Worm (Caenorhabditis elegans) whole organism, L2 larva: ENCODE measurements around the gene rsp-4.
"Not testable (repeated sequence)": the region's sequence is repeated elsewhere in the genome, so short reads cannot be mapped to it uniquely, and the experiment has no call there.

Experiments
- C34F6.9 ChIP-seq: fragments of 150-350 bp; optimal IDR thresholded peaks from 2 replicates; lab custom pipeline; 2014; ENCODE audit warnings: missing biosample characterization, missing genetic modification characterization
- F13H6.1 ChIP-seq: sonication (generic microtip); optimal IDR thresholded peaks from 2 replicates; lab custom pipeline; 2016; ENCODE audit warnings: missing genetic modification characterization, missing compliant biosample characterization
- R02D3.7 ChIP-seq: fragments of 150-350 bp; optimal IDR thresholded peaks from 2 replicates; lab custom pipeline; 2014; ENCODE audit warnings: missing biosample characterization, missing genetic modification characterization
- ZK546.5 ChIP-seq: sonication (generic microtip); optimal IDR thresholded peaks from 2 replicates; lab custom pipeline; 2017; ENCODE audit warnings: missing biosample characterization, missing genetic modification characterization
- alr-1 ChIP-seq: fragments of 150-350 bp; optimal IDR thresholded peaks from 2 replicates; lab custom pipeline; 2014; ENCODE audit warnings: missing biosample characterization, missing genetic modification characterization
- aly-2 ChIP-seq: fragments of 150-350 bp; optimal IDR thresholded peaks from 2 replicates; lab custom pipeline; 2014; ENCODE audit warnings: missing biosample characterization, missing genetic modification characterization
- ceh-16 ChIP-seq: fragments of 150-350 bp; optimal IDR thresholded peaks from 2 replicates; lab custom pipeline; 2014; ENCODE audit warnings: missing biosample characterization, missing genetic modification characterization
- ceh-82 ChIP-seq: fragments of 150-350 bp; optimal IDR thresholded peaks from 2 replicates; lab custom pipeline; 2014; ENCODE audit warnings: missing biosample characterization, missing genetic modification characterization
- crh-2 ChIP-seq: sonication (generic microtip); optimal IDR thresholded peaks from 2 replicates; lab custom pipeline; 2017; ENCODE audit warnings: missing biosample characterization, missing genetic modification characterization
- dmd-4 ChIP-seq: sonication (generic microtip); optimal IDR thresholded peaks from 2 replicates; lab custom pipeline; 2017; ENCODE audit warnings: missing biosample characterization, missing genetic modification characterization
- egl-27 ChIP-seq: sonication (generic microtip); optimal IDR thresholded peaks from 3 replicates; lab custom pipeline; 2017; ENCODE audit warnings: missing biosample characterization, missing genetic modification reagents, missing genetic modification characterization
- elt-3 ChIP-seq: sonication (generic microtip); optimal IDR thresholded peaks from 2 replicates; lab custom pipeline; 2017; ENCODE audit warnings: missing biosample characterization, missing genetic modification characterization
- gmeb-1 ChIP-seq: fragments of 150-350 bp; optimal IDR thresholded peaks from 2 replicates; lab custom pipeline; 2014; ENCODE audit warnings: missing biosample characterization, missing genetic modification characterization
- lin-11 ChIP-seq: fragments of 150-350 bp; sonication (generic microtip); optimal IDR thresholded peaks from 2 replicates; lab custom pipeline; 2014; ENCODE audit warnings: missing biosample characterization, missing genetic modification characterization, inconsistent platforms, mixed read lengths
- lin-13 ChIP-seq: fragments of 150-350 bp; optimal IDR thresholded peaks from 2 replicates; lab custom pipeline; 2014; ENCODE audit warnings: missing biosample characterization, missing genetic modification reagents, missing genetic modification characterization
- lin-39 ChIP-seq: fragments of 150-350 bp; optimal IDR thresholded peaks from 2 replicates; lab custom pipeline; 2014; ENCODE audit warnings: missing biosample characterization, missing genetic modification reagents, missing genetic modification characterization
- lsy-2 ChIP-seq, 2 experiments: fragments of 150-350 bp in 1 of 2; sonication (generic microtip) in 1 of 2; optimal IDR thresholded peaks; 2 replicates each; lab custom pipeline; 2014 to 2017; ENCODE audit warnings: missing biosample characterization in 2 of 2, missing genetic modification characterization in 2 of 2
- mab-5 ChIP-seq: fragments of 150-350 bp; optimal IDR thresholded peaks from 2 replicates; lab custom pipeline; 2014; ENCODE audit warnings: missing biosample characterization, missing genetic modification characterization
- nhr-10 ChIP-seq: sonication (generic microtip); optimal IDR thresholded peaks from 2 replicates; lab custom pipeline; 2017; ENCODE audit warnings: missing biosample characterization, missing genetic modification characterization
- nhr-129 ChIP-seq: fragments of 150-350 bp; optimal IDR thresholded peaks from 2 replicates; lab custom pipeline; 2014; ENCODE audit warnings: missing biosample characterization, missing genetic modification characterization
- nhr-21 ChIP-seq: fragments of 150-350 bp; optimal IDR thresholded peaks from 2 replicates; lab custom pipeline; 2014; ENCODE audit warnings: missing biosample characterization, missing genetic modification characterization
- nhr-237 ChIP-seq: fragments of 150-350 bp; optimal IDR thresholded peaks from 2 replicates; lab custom pipeline; 2014; ENCODE audit warnings: missing biosample characterization, missing genetic modification characterization
- nhr-25 ChIP-seq: fragments of 150-350 bp; sonication (generic microtip); optimal IDR thresholded peaks from 3 replicates; lab custom pipeline; 2014; ENCODE audit warnings: missing biosample characterization, missing genetic modification characterization
- nhr-6 ChIP-seq: fragments of 150-350 bp; optimal IDR thresholded peaks from 2 replicates; lab custom pipeline; 2014; ENCODE audit warnings: missing biosample characterization, missing genetic modification characterization
- nhr-77 ChIP-seq: fragments of 150-350 bp; optimal IDR thresholded peaks from 2 replicates; lab custom pipeline; 2014; ENCODE audit warnings: missing biosample characterization, missing genetic modification characterization
- sma-3 ChIP-seq: sonication (generic microtip); optimal IDR thresholded peaks from 2 replicates; lab custom pipeline; 2016; ENCODE audit warnings: missing genetic modification reagents, missing genetic modification characterization, missing compliant biosample characterization
- sma-9 ChIP-seq, 2 experiments: fragments of 150-350 bp in 1 of 2; sonication (generic microtip) in 1 of 2; optimal IDR thresholded peaks; 2 replicates each; lab custom pipeline; 2014 to 2016; ENCODE audit warnings: missing genetic modification characterization in 2 of 2, mild to moderate bottlenecking in 1 of 2, missing biosample characterization in 1 of 2, missing compliant biosample characterization in 1 of 2, missing genetic modification reagents in 1 of 2, moderate library complexity in 1 of 2
- snpc-4 ChIP-seq: fragments of 150-350 bp; optimal IDR thresholded peaks from 2 replicates; lab custom pipeline; 2014; ENCODE audit warnings: missing biosample characterization, missing genetic modification characterization
- unc-39 ChIP-seq: fragments of 150-350 bp; optimal IDR thresholded peaks from 2 replicates; lab custom pipeline; 2014; ENCODE audit warnings: missing biosample characterization, missing genetic modification characterization
- unc-55 ChIP-seq: fragments of 150-350 bp; sonication (generic microtip); optimal IDR thresholded peaks from 3 replicates; lab custom pipeline; 2014; ENCODE audit warnings: missing biosample characterization, missing genetic modification reagents, missing genetic modification characterization
- zag-1 ChIP-seq: fragments of 150-350 bp; optimal IDR thresholded peaks from 2 replicates; lab custom pipeline; 2014; ENCODE audit warnings: missing biosample characterization, missing genetic modification characterization
- ztf-1 ChIP-seq: fragments of 200-800 bp; sonication (Bioruptor generic); conservative IDR thresholded peaks from 2 replicates; pipeline ENCODE4 v1.3.6; 2022; ENCODE audit warnings: missing genetic modification characterization, missing compliant biosample characterization
- ztf-11 ChIP-seq: sonication (generic microtip); optimal IDR thresholded peaks from 2 replicates; lab custom pipeline; 2017; ENCODE audit warnings: missing biosample characterization, missing genetic modification characterization
- ztf-4 ChIP-seq: fragments of 150-350 bp; optimal IDR thresholded peaks from 2 replicates; lab custom pipeline; 2014; ENCODE audit warnings: missing biosample characterization, missing genetic modification characterization

rsp-4 gene

ce11 chrII:5346350-5346749 lies 42.3 kb downstream of the rsp-4 start:
- TF ChIP-seq F13H6.1 (peak; percentile 54), nhr-129 (tag; lab: Kevin White, UChicago) (peak; percentile 69), sma-3 (GFP tag; lab: Kevin White, UChicago) (peak; percentile 55), nhr-21 (tag; lab: Kevin White, UChicago) (peak; percentile 37), lsy-2 (tag; optimal IDR thresholded peaks at IDR 0.05; lab: Kevin White, UChicago) (peak; percentile 53 to 77), unc-55 (GFP tag; lab: Kevin White, UChicago) (peak; percentile 65), crh-2 (tag; lab: Kevin White, UChicago) (peak; percentile 50), lin-13 (GFP tag; lab: Kevin White, UChicago) (peak; percentile 82), gmeb-1 (peak; percentile 94), snpc-4 (tag; lab: Kevin White, UChicago) (peak; percentile 23), sma-9 (GFP tag; optimal IDR thresholded peaks at IDR 0.05; lab: Kevin White, UChicago) (peak; percentile 46), mab-5 (peak; percentile 27), nhr-25 (tag; lab: Kevin White, UChicago) (peak; percentile 31), C34F6.9 (tag; lab: Kevin White, UChicago) (peak; percentile 64)
- TF ChIP-seq sma-9 (tag; optimal IDR thresholded peaks at IDR 0.05; lab: Kevin White, UChicago) = not testable (repeated sequence)

- TF ChIP-seq lin-11 = no peak
- no peak for TF ChIP-seq nhr-129 (tag; lab: Kevin White, UChicago)
- no peak for TF ChIP-seq lin-39
- no peak for TF ChIP-seq ztf-1 (GFP tag; lab: Robert Waterston, UW)
Observed at ce11 chrII:5344775-5345174, 43.9 kb downstream of the rsp-4 start, which contains the start of gene F09E5.14. Gene F09E5.14 (minus strand): TSS chrII:5344875.

ce11 chrII:5342412-5342811 lies 46.2 kb downstream of the rsp-4 start:
- TF ChIP-seq sma-3 (GFP tag; lab: Kevin White, UChicago) = peak; percentile 11
- TF ChIP-seq C34F6.9 (tag; lab: Kevin White, UChicago) = peak; percentile 6
- no peak for TF ChIP-seq ztf-1 (GFP tag; lab: Robert Waterston, UW)
- TF ChIP-seq alr-1 (tag; lab: Kevin White, UChicago) = no peak
- TF ChIP-seq sma-9 (GFP tag; optimal IDR thresholded peaks at IDR 0.05; lab: Kevin White, UChicago) = peak; percentile 22
- no peak for TF ChIP-seq sma-9 (tag; optimal IDR thresholded peaks at IDR 0.05; lab: Kevin White, UChicago)
- TF ChIP-seq, all 48 proteins: peak for 3

ce11 chrII:5341573-5341972 lies 47.1 kb downstream of the rsp-4 start:
- TF ChIP-seq ceh-82 (no peak), sma-9 (GFP tag; optimal IDR thresholded peaks at IDR 0.05; lab: Kevin White, UChicago) (peak; percentile 5), sma-9 (tag; optimal IDR thresholded peaks at IDR 0.05; lab: Kevin White, UChicago) (no peak), unc-55 (GFP tag; lab: Kevin White, UChicago) (no peak), nhr-21 (tag; lab: Kevin White, UChicago) (peak; percentile 3), snpc-4 (tag; lab: Kevin White, UChicago) (no peak), crh-2 (tag; lab: Kevin White, UChicago) (no peak), nhr-10 (tag; lab: Kevin White, UChicago) (no peak), nhr-6 (tag; lab: Kevin White, UChicago) (no peak), R02D3.7 (tag; lab: Kevin White, UChicago) (no peak), ztf-11 (tag; lab: Kevin White, UChicago) (no peak), zag-1 (no peak), ztf-1 (GFP tag; lab: Robert Waterston, UW) (no peak), lin-11 (no peak), ZK546.5 (tag; lab: Kevin White, UChicago) (no peak)

- TF ChIP-seq egl-27 (tag; lab: Kevin White, UChicago) = no peak
- no peak for TF ChIP-seq nhr-77 (tag; lab: Kevin White, UChicago)
- TF ChIP-seq nhr-25 (tag; lab: Kevin White, UChicago) = no peak
- TF ChIP-seq nhr-237 = no peak
- no peak for TF ChIP-seq R02D3.7 (tag; lab: Kevin White, UChicago)
- TF ChIP-seq ztf-1 (GFP tag; lab: Robert Waterston, UW) = no peak
- no peak for TF ChIP-seq aly-2 (tag; lab: Kevin White, UChicago)
- TF ChIP-seq unc-39 = no peak
- no peak for TF ChIP-seq nhr-129 (tag; lab: Kevin White, UChicago)
- no peak for TF ChIP-seq elt-3 (tag; lab: Kevin White, UChicago)
- peak; percentile 5 for TF ChIP-seq dmd-4 (tag; lab: Kevin White, UChicago)
- no peak for TF ChIP-seq ceh-16
- TF ChIP-seq unc-55 (GFP tag; lab: Kevin White, UChicago) = peak; percentile 40
- TF ChIP-seq ztf-4 (tag; lab: Kevin White, UChicago) = peak; percentile 22
- TF ChIP-seq lin-39 = no peak
Observed at ce11 chrII:5340672-5341568, 47.7 kb downstream of the rsp-4 start.
